Fruit fly (Drosophila melanogaster) whole organism, prepupa: ENCODE results near the gene CG18088.
A peak's percentile ranks its signal among the peaks of the same experiment; 100 is the strongest.

Experiments used
- CG16779 ChIP-seq: fragments of 200-800 bp; sonication (Bioruptor generic); optimal IDR thresholded peaks from 3 replicates; lab custom pipeline; 2017; ENCODE audit warnings: missing biosample characterization, mild to moderate bottlenecking, missing genetic modification characterization
- CG6854 ChIP-seq: fragments of 200-800 bp; sonication (Bioruptor generic); optimal IDR thresholded peaks from 2 replicates; lab custom pipeline; 2017; ENCODE audit warnings: missing biosample characterization, mild to moderate bottlenecking, missing genetic modification characterization
- Sox102F ChIP-seq: fragments of 200-800 bp; sonication (Bioruptor generic); optimal IDR thresholded peaks from 2 replicates; lab custom pipeline; 2016; ENCODE audit warnings: missing biosample characterization, mild to moderate bottlenecking, missing genetic modification characterization
- acj6 ChIP-seq: fragments of 200-800 bp; sonication (Bioruptor generic); optimal IDR thresholded peaks from 3 replicates; lab custom pipeline; 2016; ENCODE audit warnings: missing biosample characterization, missing genetic modification characterization
- dac ChIP-seq: fragments of 200-800 bp; sonication (Bioruptor generic); optimal IDR thresholded peaks from 2 replicates; lab custom pipeline; 2017; ENCODE audit warnings: missing biosample characterization, mild to moderate bottlenecking, missing genetic modification characterization
- lz ChIP-seq: fragments of 200-800 bp; sonication (Bioruptor generic); optimal IDR thresholded peaks from 3 replicates; lab custom pipeline; 2016; ENCODE audit warnings: missing biosample characterization, missing genetic modification characterization

DNA sequence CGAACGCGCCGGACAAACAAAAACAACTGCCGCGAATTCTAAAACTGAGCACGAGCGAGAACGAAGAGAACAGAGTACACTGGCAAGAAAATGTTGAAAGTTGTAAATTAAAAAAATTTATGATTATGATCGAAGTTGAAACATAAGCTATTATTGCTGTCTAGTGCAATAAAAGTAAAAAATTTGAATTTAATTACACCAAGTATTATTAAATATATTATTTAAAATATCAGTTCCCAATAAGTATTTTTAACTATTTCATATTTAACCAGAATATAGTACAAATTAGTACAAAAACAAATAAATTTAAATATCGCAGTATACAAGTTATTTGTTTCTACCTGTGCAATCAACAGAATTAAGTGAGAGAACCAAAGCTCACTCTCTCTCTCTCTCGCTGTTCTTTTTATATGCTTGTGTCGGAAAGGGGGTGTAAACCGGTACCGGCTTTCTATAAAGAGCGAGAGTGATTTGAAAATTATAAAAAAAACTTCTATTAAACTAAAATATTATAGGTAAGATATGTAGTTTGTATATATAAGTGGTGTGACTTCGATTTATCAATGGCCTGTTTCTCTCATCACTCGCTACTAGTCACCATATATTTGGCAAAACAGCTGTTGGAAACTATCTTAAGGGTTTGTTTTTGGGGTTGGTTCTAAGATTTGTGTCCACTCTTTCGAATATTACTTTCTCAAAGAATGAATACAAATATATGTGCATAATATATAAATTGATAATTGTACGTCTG is 16.0 kb upstream of the CG18088 start, which contains the start of gene C1GalTA:
- TF ChIP-seq CG6854 (GFP tag; lab: Kevin White, UChicago): peak; percentile 94
- peak; percentile 85 for TF ChIP-seq Sox102F (GFP tag; lab: Kevin White, UChicago)
- peak; percentile 96 for TF ChIP-seq CG16779 (tag; lab: Kevin White, UChicago)
- TF ChIP-seq dac (GFP tag; lab: Kevin White, UChicago): peak; percentile 81
- peak; percentile 88 for TF ChIP-seq lz (GFP tag; lab: Kevin White, UChicago)
- TF ChIP-seq acj6 (GFP tag; lab: Kevin White, UChicago): peak; percentile 96
